Fruit fly (Drosophila melanogaster) whole organism: ENCODE results near the gene CG31955.

ENCODE experiments used
- CG8478 ChIP-seq: fragments of >200 bp; optimal IDR thresholded peaks from 2 replicates; lab custom pipeline; 2018; ENCODE audit warnings: inconsistent platforms
- psq ChIP-seq: fragments of >200 bp; optimal IDR thresholded peaks from 2 replicates; lab custom pipeline; 2017

dm6 chr2L:3698992-3699514 lies 13.9 kb downstream of the CG31955 start, which contains the start of the genes CG10031 and CG42464:
- TF ChIP-seq CG8478 (lab: Kevin White, UChicago) = no peak
- TF ChIP-seq psq (lab: Kevin White, UChicago) = no peak
